Fruit fly (Drosophila melanogaster) whole organism: ENCODE data around the gene CG5262.

Experiments used
- CG8478 ChIP-seq: fragments of >200 bp; optimal IDR thresholded peaks from 2 replicates; lab custom pipeline; 2018; ENCODE audit warnings: inconsistent platforms
- EcR ChIP-seq, 2 experiments: fragments of >200 bp; optimal IDR thresholded peaks; 2 replicates each; lab custom pipeline; 2017; ENCODE audit warnings: missing biosample characterization in 2 of 2, missing genetic modification characterization in 2 of 2, missing genetic modification reagents in 2 of 2
- pan ChIP-seq: fragments of >200 bp; optimal IDR thresholded peaks from 2 replicates; lab custom pipeline; 2017
- psq ChIP-seq: fragments of >200 bp; optimal IDR thresholded peaks from 2 replicates; lab custom pipeline; 2017
- usp ChIP-seq: fragments of >200 bp; optimal IDR thresholded peaks from 2 replicates; lab custom pipeline; 2017; ENCODE audit warnings: missing biosample characterization, missing genetic modification characterization, mixed read lengths

DNA sequence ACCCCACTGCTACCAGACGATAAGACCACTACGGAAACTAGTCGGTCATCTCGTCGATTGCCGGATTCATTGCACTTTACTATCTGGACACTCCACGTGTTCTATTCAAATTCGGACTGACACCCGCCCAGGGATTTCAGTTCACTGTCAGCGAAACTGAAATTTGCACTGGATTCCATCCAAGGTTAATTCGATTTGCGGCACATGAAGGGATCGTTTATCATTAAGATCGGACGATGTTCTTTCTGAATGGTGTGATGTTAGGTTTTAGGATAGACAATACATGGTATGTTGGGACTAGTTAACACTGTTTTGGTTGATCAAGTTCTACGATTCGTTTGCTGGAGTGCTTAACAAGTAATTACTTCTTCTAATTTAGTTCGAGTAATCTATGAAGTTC lies 35.7 kb upstream of the CG5262 start, which contains the start of gene CG42764:
- TF ChIP-seq pan (lab: Kevin White, UChicago) (no peak), usp (GFP tag; lab: Kevin White, UChicago) (no peak), CG8478 (lab: Kevin White, UChicago) (no peak), psq (no peak), EcR (GFP tag; optimal IDR thresholded peaks at IDR 0.05; lab: Kevin White, UChicago) (no peak)
